Fruit fly (Drosophila melanogaster): ENCODE results near the gene CG32532.

The CG32532 gene

dm6 chrX:19494830-19495610 lies 52.3 kb downstream of the CG32532 start, which contains the start of the genes ksh, CG14200 and Pfrx (continued):
- TF ChIP-seq vvl (GFP tag; IDR thresholded peaks at IDR 0.05) (no peak; the same call in 1 of the 2 replicates), Six4 (GFP tag; optimal IDR thresholded peaks at IDR 0.05) (no peak), Mad (GFP tag; optimal IDR thresholded peaks at IDR 0.05) (no peak), CG12299 (tag; optimal IDR thresholded peaks at IDR 0.05) (no peak), CG12071 (GFP tag; optimal IDR thresholded peaks at IDR 0.05) (no peak), CG1024 (GFP tag; IDR thresholded peaks at IDR 0.05) (peak; percentile 70), ken (GFP tag; IDR thresholded peaks at IDR 0.05) (0 out of 3 replicates have a peak, but pooled peaks have one; percentile 14), CG9817 (tag; optimal IDR thresholded peaks at IDR 0.05) (no peak), CG5953 (GFP tag; IDR thresholded peaks at IDR 0.05) (no peak), Poxn (GFP tag; IDR thresholded peaks at IDR 0.05) (no peak), CG30403 (GFP tag; optimal IDR thresholded peaks at IDR 0.05) (no peak), CG12942 (GFP tag; optimal IDR thresholded peaks at IDR 0.05) (no peak), dmrt11E (tag; optimal IDR thresholded peaks at IDR 0.05) (no peak), Hr51 (GFP tag; optimal IDR thresholded peaks at IDR 0.05) (no peak), slp2 (GFP tag; optimal IDR thresholded peaks at IDR 0.05) (no peak), Dbx (GFP tag; IDR thresholded peaks at IDR 0.05) (peak; percentile 50; the same call in 1 of the 3 replicates), sc (optimal IDR thresholded peaks at IDR 0.05) (no peak), sc (GFP tag; optimal IDR thresholded peaks at IDR 0.05) (no peak), hth (optimal IDR thresholded peaks at IDR 0.05) (no peak), bigmax (GFP tag; optimal IDR thresholded peaks at IDR 0.05) (no peak), CG14441 (GFP tag; IDR thresholded peaks at IDR 0.05) (0 out of 2 replicates have a peak, but pooled peaks have one; percentile 12), chif (GFP tag; optimal IDR thresholded peaks at IDR 0.05) (no peak), CG7987 (GFP tag; optimal IDR thresholded peaks at IDR 0.05) (no peak), schlank (tag; optimal IDR thresholded peaks at IDR 0.05) (no peak), CG6854 (GFP tag; optimal IDR thresholded peaks at IDR 0.05) (no peak), nerfin-1 (tag; optimal IDR thresholded peaks at IDR 0.05) (no peak), CG14860 (GFP tag; IDR thresholded peaks at IDR 0.05; ENCODE audit: partially characterized antibody) (peak; percentile 85), CG12391 (tag; optimal IDR thresholded peaks at IDR 0.05) (no peak), MESR4 (GFP tag; optimal IDR thresholded peaks at IDR 0.05) (no peak), CG11456 (GFP tag; IDR thresholded peaks at IDR 0.05) (0 out of 3 replicates have a peak, but pooled peaks have one; percentile 51), CG3163 (GFP tag; optimal IDR thresholded peaks at IDR 0.05) (no peak), slbo (GFP tag; IDR thresholded peaks at IDR 0.05) (peak; percentile 66), hbn (GFP tag; IDR thresholded peaks at IDR 0.05; ENCODE audit: partially characterized antibody) (peak; percentile 61), Side (GFP tag; optimal IDR thresholded peaks at IDR 0.05) (no peak), B-H1 (GFP tag; IDR thresholded peaks at IDR 0.05) (no peak), eve (GFP tag; optimal IDR thresholded peaks at IDR 0.05) (no peak), CG6683 (GFP tag; optimal IDR thresholded peaks at IDR 0.05) (no peak), bab2 (GFP tag; optimal IDR thresholded peaks at IDR 0.05) (no peak), Hey (tag; optimal IDR thresholded peaks at IDR 0.05) (no peak), yki (optimal IDR thresholded peaks at IDR 0.05) (no peak), chm (GFP tag; IDR thresholded peaks at IDR 0.05) (0 out of 2 replicates have a peak, but pooled peaks have one; percentile 11), Scr (GFP tag; IDR thresholded peaks at IDR 0.05; ENCODE audit: partially characterized antibody) (peak; percentile 85), Xrp1 (GFP tag; IDR thresholded peaks at IDR 0.05) (no peak; the same call in 1 of the 2 replicates), HLH4C (GFP tag; IDR thresholded peaks at IDR 0.05; ENCODE audit: partially characterized antibody) (peak; percentile 89), sqz (GFP tag; optimal IDR thresholded peaks at IDR 0.05) (no peak), Optix (GFP tag; IDR thresholded peaks at IDR 0.05) (no peak), zfh1 (GFP tag; IDR thresholded peaks at IDR 0.05) (peak; percentile 42; the same call in 1 of the 3 replicates), CG16779 (GFP tag; IDR thresholded peaks at IDR 0.05) (no peak), sna (GFP tag; IDR thresholded peaks at IDR 0.05; ENCODE audit: partially characterized antibody) (peak; percentile 39), CG8359 (GFP tag; optimal IDR thresholded peaks at IDR 0.05; ENCODE audit: borderline replicate concordance) (no peak)

All from whole organism, embryonic.